Fruit fly (Drosophila melanogaster) whole organism: ENCODE data around the gene tws.

Source experiments
- CG8478 ChIP-seq: fragments of >200 bp; optimal IDR thresholded peaks from 2 replicates; lab custom pipeline; 2018; ENCODE audit warnings: inconsistent platforms
- Dll ChIP-seq: fragments of >200 bp; optimal IDR thresholded peaks from 2 replicates; lab custom pipeline; 2017
- EcR ChIP-seq, 2 experiments: fragments of >200 bp; optimal IDR thresholded peaks; 2 replicates each; lab custom pipeline; 2017; ENCODE audit warnings: missing biosample characterization in 2 of 2, missing genetic modification characterization in 2 of 2, missing genetic modification reagents in 2 of 2
- pan ChIP-seq: fragments of >200 bp; optimal IDR thresholded peaks from 2 replicates; lab custom pipeline; 2017
- psq ChIP-seq: fragments of >200 bp; optimal IDR thresholded peaks from 2 replicates; lab custom pipeline; 2017
- usp ChIP-seq: fragments of >200 bp; optimal IDR thresholded peaks from 2 replicates; lab custom pipeline; 2017; ENCODE audit warnings: missing biosample characterization, missing genetic modification characterization, mixed read lengths

Gene tws

DNA sequence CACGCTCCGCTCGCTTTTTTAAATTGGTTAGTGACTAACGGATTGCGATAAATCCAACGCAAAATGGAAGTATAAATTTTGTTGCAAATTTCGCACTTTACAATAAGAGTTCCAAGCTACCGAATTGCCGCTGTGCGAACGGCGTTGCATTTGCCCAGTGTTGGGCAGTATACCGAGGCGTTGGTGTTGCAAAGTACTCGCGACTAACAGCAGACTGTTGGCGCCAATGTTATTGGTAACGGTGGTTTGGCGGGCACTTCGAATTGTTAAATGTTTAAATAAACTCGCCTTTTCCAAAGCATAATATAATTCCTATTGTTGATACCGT is 5.3 kb downstream of the tws start:
- no peak for TF ChIP-seq Dll (lab: Kevin White, UChicago)
- TF ChIP-seq usp (GFP tag; lab: Kevin White, UChicago), result no peak
- no peak for TF ChIP-seq pan (lab: Kevin White, UChicago)
- TF ChIP-seq EcR (GFP tag; optimal IDR thresholded peaks at IDR 0.05; lab: Kevin White, UChicago), result no peak
- TF ChIP-seq CG8478 (lab: Kevin White, UChicago), result no peak
- TF ChIP-seq psq, result no peak

DNA sequence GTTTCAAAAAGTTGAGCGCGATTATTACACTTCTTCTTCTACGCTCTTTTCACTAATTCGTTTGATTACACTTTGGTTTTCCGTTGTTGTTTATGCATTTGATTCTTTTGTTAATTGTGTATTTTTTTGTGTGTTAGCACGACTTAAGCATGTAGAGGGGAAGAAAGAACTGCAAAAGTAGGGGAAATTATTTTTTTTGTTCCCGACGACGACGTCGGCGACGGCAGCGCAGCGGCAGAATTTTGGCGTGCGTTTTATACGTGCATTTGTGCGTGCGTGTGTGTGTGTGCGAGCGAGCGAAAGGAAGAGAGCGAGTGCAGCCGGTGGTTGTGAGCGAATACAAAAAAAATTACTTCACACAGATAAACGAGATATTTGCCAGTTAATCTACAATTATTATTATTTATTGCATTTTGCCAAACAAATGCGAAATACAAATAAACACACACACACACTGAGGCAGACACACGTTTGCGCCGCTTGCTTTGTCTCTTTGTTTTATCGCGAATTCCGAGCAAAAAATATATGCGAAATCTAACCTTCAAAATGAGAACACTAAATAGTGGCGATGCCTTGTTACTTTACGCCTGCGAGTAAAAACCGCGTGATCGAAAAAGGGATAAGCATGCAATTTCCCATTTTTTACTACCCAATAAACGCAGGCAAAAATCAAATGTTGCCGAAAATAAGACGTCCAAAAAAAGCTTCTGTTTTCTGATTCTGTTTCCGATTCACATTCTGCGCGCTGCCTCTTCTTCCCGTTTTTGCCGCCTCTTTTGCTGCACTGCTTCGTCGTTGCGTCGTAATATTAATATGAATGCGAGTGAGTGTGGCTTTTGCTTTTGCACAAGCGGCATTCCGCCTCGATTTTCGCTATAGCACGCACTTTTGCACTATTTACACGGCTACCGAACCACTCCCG is 5.9 kb downstream of the tws start:
- TF ChIP-seq CG8478 (lab: Kevin White, UChicago) (peak; percentile 32), psq (peak; percentile 32), usp (GFP tag; lab: Kevin White, UChicago) (no peak), EcR (GFP tag; optimal IDR thresholded peaks at IDR 0.05; lab: Kevin White, UChicago) (no peak), pan (lab: Kevin White, UChicago) (no peak), Dll (lab: Kevin White, UChicago) (no peak)

DNA sequence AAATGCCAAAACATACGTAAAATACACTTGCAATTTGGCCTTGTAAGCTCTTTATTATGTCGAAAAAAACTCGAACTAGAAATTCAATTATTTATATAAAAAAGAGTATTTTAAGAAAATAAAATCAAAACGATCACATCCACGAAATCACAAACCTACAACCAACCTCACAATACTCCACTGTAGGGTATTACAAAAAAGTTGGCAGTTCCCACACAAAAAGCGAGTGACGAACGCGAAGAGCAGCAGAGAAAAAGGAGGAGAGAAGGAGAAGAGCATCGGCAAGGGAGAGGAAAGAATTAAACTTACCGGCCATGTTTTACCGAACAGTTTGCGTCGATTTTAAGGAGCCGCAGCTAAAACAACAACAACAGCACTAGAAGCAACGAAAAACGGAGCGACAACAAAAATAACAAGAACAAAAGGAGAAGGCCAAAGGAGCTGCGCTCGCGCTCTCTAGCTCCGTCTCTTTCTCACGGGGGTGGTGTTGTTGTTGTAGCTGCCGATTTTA is 6.6 kb downstream of the tws start:
- TF ChIP-seq usp (GFP tag; lab: Kevin White, UChicago), result no peak
- no peak for TF ChIP-seq psq
- no peak for TF ChIP-seq pan (lab: Kevin White, UChicago)
- no peak for TF ChIP-seq EcR (GFP tag; optimal IDR thresholded peaks at IDR 0.05; lab: Kevin White, UChicago)
- TF ChIP-seq CG8478 (lab: Kevin White, UChicago), result no peak
- no peak for TF ChIP-seq Dll (lab: Kevin White, UChicago)

DNA sequence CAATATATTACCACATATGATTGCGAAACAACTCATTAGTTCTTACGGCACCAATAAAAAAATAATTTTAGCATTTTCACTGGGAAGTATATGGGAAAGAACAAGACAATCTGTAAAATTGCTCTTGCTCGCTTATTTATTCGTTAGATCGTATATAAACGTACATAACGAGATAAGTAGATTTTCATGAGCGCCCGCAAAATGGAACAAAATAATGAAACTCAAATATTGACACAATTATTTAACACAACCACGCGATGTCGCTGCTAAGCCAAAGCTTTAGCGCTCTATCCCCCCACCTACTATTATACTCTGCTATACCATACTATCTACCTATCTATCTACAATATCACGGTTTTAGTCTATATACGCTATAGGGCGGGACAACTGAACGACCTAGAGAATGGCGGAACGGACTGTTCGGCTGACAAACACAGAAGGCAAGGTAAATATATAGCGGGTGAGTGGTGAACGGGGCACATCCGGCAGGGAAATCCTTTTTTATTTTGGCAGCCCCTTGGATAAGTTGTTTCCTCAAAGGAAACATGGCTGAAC is 8.5 kb downstream of the tws start:
- TF ChIP-seq Dll (lab: Kevin White, UChicago) (no peak), EcR (GFP tag; optimal IDR thresholded peaks at IDR 0.05; lab: Kevin White, UChicago) (no peak), psq (no peak), CG8478 (lab: Kevin White, UChicago) (no peak), usp (GFP tag; lab: Kevin White, UChicago) (no peak), pan (lab: Kevin White, UChicago) (no peak)

DNA sequence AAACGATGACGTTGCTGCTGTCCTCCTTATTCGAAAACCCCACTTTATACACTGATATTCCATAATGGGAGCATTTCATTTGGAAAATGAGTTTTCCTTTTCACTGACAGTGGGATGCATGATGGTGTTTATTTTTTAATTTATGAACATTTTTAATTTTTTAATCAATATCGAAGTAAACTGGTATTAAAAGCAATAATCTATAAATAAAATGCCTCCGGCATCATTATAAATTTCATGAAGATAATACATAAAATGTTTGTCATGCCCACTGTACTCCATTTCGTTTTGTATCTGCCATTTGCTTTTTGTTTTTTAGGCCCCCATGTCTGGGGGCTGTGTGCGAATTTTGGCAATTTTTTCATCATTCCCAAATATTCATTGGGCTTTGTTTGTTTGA is 9.5 kb downstream of the tws start:
- TF ChIP-seq EcR (GFP tag; optimal IDR thresholded peaks at IDR 0.05; lab: Kevin White, UChicago) (no peak), Dll (lab: Kevin White, UChicago) (no peak), pan (lab: Kevin White, UChicago) (no peak), psq (no peak), CG8478 (lab: Kevin White, UChicago) (no peak), usp (GFP tag; lab: Kevin White, UChicago) (no peak)

DNA sequence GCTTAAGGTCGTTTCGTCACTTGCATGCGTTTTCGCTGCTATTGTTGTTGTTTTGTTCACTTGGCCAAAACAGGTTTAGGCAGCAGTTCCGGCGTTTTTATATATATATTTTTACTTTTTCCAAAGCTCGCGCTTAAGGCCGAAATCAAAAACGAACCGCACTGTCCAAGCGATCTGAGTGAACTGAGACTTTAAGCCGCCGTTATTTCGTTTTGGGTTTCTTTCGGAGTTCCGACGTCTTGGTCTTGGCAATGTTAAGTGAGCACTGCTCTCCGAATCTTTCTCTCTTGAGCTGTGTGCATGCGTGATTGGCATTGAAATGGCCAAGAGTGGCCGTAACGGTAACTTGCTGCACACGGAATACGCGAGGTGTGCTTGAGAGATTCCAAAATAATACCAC is 14.1 kb downstream of the tws start, which contains the start of gene knk:
Gene knk, minus strand, starts transcription at position 188 of the 400 bp plus-strand sequence.
- no peak for TF ChIP-seq pan (lab: Kevin White, UChicago)
- TF ChIP-seq EcR (GFP tag; optimal IDR thresholded peaks at IDR 0.05; lab: Kevin White, UChicago), result no peak
- no peak for TF ChIP-seq psq
- no peak for TF ChIP-seq usp (GFP tag; lab: Kevin White, UChicago)
- TF ChIP-seq Dll (lab: Kevin White, UChicago), result no peak
- no peak for TF ChIP-seq CG8478 (lab: Kevin White, UChicago)

DNA sequence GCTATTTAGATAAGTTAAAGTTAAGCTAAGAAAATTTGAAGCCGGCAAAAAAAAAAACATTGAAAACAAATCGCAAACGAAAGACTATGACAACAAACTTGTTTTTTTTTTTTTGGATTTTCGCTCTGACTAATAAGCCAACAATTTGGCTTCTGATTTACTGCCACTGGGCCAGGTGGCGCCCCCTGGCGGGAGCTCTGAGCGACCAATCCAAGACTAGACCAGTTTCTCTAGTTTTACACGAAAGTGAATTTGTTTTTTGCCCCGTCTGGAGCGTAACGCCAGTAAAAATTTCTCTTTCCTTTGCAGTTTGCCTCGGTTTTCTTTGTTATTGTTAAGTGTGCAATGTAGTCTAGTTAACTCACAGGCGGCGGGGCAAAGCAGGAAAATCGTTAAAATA is 14.8 kb downstream of the tws start:
- TF ChIP-seq CG8478 (lab: Kevin White, UChicago) (no peak), EcR (GFP tag; optimal IDR thresholded peaks at IDR 0.05; lab: Kevin White, UChicago) (no peak), usp (GFP tag; lab: Kevin White, UChicago) (no peak), pan (lab: Kevin White, UChicago) (no peak), Dll (lab: Kevin White, UChicago) (no peak), psq (no peak)

DNA sequence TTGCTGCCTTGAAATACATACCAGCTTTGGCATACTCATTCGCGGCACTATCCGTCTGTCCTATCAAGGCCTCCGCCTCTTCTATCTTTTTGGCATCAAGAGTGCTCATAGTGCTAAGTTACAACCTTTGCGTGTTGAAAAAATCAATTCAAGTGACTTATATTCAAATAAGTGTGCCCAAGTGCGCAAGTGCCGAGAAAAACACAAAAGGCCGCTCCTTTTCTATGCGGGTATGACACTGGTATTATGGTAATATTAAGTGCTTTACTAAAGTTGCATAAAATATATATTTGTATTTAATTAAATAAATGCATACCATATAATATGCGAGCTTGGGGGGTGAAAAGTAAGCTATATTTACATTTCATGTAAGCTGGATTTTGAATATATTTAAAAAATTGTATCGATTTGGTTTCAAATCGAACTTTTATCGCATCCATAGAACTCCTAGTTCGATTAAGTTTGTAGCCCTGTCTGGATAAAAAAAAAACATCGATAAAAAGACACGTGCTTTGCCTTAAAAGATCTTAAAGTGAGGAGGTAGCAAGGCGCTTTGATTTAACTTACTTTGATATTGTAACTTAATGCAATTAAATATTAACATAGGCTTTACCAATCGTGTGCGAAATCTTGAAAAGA is 18.2 kb downstream of the tws start, which contains the start of the genes gammaSnap2 and ATPsynepsilonL:
Gene gammaSnap2, minus strand, starts transcription at position 135 of the 639 bp plus-strand sequence.
Gene ATPsynepsilonL, plus strand, starts transcription at position 508 of the 639 bp plus-strand sequence.
- TF ChIP-seq EcR (GFP tag; optimal IDR thresholded peaks at IDR 0.05; lab: Kevin White, UChicago) (no peak), pan (lab: Kevin White, UChicago) (no peak), psq (no peak), Dll (lab: Kevin White, UChicago) (no peak), usp (GFP tag; lab: Kevin White, UChicago) (no peak), CG8478 (lab: Kevin White, UChicago) (no peak)

DNA sequence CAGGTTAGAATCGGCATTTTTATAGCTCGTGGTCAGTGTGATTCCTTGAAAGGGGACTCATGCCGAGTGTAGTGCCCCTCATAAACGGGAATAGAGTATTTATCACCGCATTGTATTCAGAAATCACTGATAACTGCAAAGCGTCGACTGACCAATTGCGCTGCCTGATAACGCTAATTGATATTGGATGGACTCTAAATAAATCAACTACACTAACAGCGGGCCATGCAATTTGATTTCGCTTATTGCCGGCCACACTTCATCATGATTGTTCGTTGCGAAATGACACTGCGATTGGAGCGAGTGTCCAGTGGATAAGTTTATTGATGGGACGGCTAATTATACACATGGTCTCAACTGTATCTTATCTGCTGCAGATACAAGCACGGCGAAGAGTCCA is 20.0 kb downstream of the tws start:
- TF ChIP-seq EcR (GFP tag; optimal IDR thresholded peaks at IDR 0.05; lab: Kevin White, UChicago) (no peak), psq (no peak), usp (GFP tag; lab: Kevin White, UChicago) (no peak), CG8478 (lab: Kevin White, UChicago) (no peak), pan (lab: Kevin White, UChicago) (no peak), Dll (lab: Kevin White, UChicago) (no peak)

DNA sequence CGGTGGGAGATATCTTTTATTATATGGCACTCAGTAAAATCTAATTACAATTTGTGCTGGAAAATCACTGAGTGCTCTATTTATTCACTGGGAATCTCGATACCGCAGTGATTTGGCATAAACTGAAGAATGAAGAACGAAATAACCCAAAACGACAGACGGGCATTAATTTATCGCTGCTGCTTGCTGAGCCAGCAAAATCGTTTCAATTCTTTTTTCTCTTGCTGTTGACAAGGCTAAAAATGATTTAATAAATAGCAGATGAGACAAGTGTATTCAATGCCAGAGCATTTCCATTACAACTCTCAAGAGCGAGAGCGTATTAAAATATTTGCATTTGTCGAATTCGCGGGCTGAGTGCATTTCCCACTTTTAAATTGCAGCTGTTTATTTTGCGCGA is 23.8 kb downstream of the tws start:
- TF ChIP-seq pan (lab: Kevin White, UChicago) (no peak), usp (GFP tag; lab: Kevin White, UChicago) (no peak), EcR (GFP tag; optimal IDR thresholded peaks at IDR 0.05; lab: Kevin White, UChicago) (no peak), CG8478 (lab: Kevin White, UChicago) (no peak), psq (no peak), Dll (lab: Kevin White, UChicago) (no peak)
